Worm (Caenorhabditis elegans): ENCODE data around the gene F25B5.3.
A peak's percentile ranks its signal among the peaks of the same experiment; 100 is the strongest.

The F25B5.3 gene

ce11 chrIII:5948162-5948933 is at the start of gene F25B5.3, which contains the start of gene F25B5.6:
Gene F25B5.3, plus strand, starts transcription at chrIII:5948883.
Gene F25B5.6, minus strand, starts transcription at chrIII:5948733.
- no peak for TF ChIP-seq ets-4 (tag; optimal IDR thresholded peaks at IDR 0.05)
- peak; percentile 35 for TF ChIP-seq unc-42 (tag; optimal IDR thresholded peaks at IDR 0.05)

ce11 chrIII:5900709-5901108 is 48.0 kb upstream of the F25B5.3 start:
- TF ChIP-seq hlh-13 (GFP tag; optimal IDR thresholded peaks at IDR 0.05) (no peak), rnt-1 (tag; optimal IDR thresholded peaks at IDR 0.05) (no peak), fkh-6 (tag; optimal IDR thresholded peaks at IDR 0.05) (no peak), hlh-30 (tag; optimal IDR thresholded peaks at IDR 0.05; ENCODE audit: insufficient read depth) (peak; percentile 39), unc-86 (tag; optimal IDR thresholded peaks at IDR 0.05) (no peak), unc-55 (GFP tag; optimal IDR thresholded peaks at IDR 0.05) (peak; percentile 8), Y22D7AL.16 (tag; optimal IDR thresholded peaks at IDR 0.05) (no peak), ztf-16 (tag; optimal IDR thresholded peaks at IDR 0.05) (no peak), fax-1 (tag; optimal IDR thresholded peaks at IDR 0.05) (no peak), C08G9.2 (tag; optimal IDR thresholded peaks at IDR 0.05) (no peak), ceh-6 (GFP tag; optimal IDR thresholded peaks at IDR 0.05) (no peak)

- TF ChIP-seq unc-42 (tag; optimal IDR thresholded peaks at IDR 0.05) (peak; percentile 80), ceh-31 (tag; optimal IDR thresholded peaks at IDR 0.05) (no peak)
These were observed 46.1 kb upstream of the F25B5.3 start for ce11 chrIII:5902558-5902957.

- TF ChIP-seq unc-42 (tag; optimal IDR thresholded peaks at IDR 0.05) (no peak), ceh-48 (tag; optimal IDR thresholded peaks at IDR 0.05) (peak; percentile 85)
These were observed 42.6 kb upstream of the F25B5.3 start, which contains the start of gene dpff-1 for ce11 chrIII:5906059-5906458. Gene dpff-1, minus strand, starts transcription at chrIII:5906346.

ce11 chrIII:5906749-5907148 is 41.9 kb upstream of the F25B5.3 start, which contains the start of gene erd-2.2:
Gene erd-2.2, plus strand, starts transcription at chrIII:5907049.
- TF ChIP-seq sox-2 (GFP tag; IDR thresholded peaks at IDR 0.05) (no peak), hlh-15 (tag; optimal IDR thresholded peaks at IDR 0.05) (no peak), unc-55 (GFP tag; optimal IDR thresholded peaks at IDR 0.05) (no peak), nfya-1 (tag; optimal IDR thresholded peaks at IDR 0.05) (no peak), npax-4 (tag; optimal IDR thresholded peaks at IDR 0.05) (no peak), F13H6.1 (tag; optimal IDR thresholded peaks at IDR 0.05) (no peak), ceh-30 (tag; optimal IDR thresholded peaks at IDR 0.05) (no peak), ref-2 (tag; optimal IDR thresholded peaks at IDR 0.05) (no peak), rnt-1 (tag; optimal IDR thresholded peaks at IDR 0.05) (no peak), C38D4.7 (GFP tag; optimal IDR thresholded peaks at IDR 0.05) (no peak), Y22D7AL.16 (tag; optimal IDR thresholded peaks at IDR 0.05) (no peak), fkh-10 (GFP tag; optimal IDR thresholded peaks at IDR 0.05) (no peak)

ce11 chrIII:5908408-5908807 is 40.3 kb upstream of the F25B5.3 start, which contains the start of gene C28H8.3:
Gene C28H8.3, plus strand, starts transcription at chrIII:5908700.
- no peak for TF ChIP-seq C38D4.7 (GFP tag; optimal IDR thresholded peaks at IDR 0.05)
- no peak for TF ChIP-seq eyg-1 (tag; optimal IDR thresholded peaks at IDR 0.05)
- no peak for TF ChIP-seq pha-4 (tag; optimal IDR thresholded peaks at IDR 0.05)
- TF ChIP-seq pax-1 (tag; optimal IDR thresholded peaks at IDR 0.05), result no peak
- no peak for TF ChIP-seq rnt-1 (tag; optimal IDR thresholded peaks at IDR 0.05)
- no peak for TF ChIP-seq hlh-8 (tag; optimal IDR thresholded peaks at IDR 0.05)
- no peak for TF ChIP-seq pag-3 (tag; optimal IDR thresholded peaks at IDR 0.05; ENCODE audit: borderline replicate concordance)
- no peak for TF ChIP-seq pat-9 (tag; optimal IDR thresholded peaks at IDR 0.05)
- TF ChIP-seq fax-1 (tag; optimal IDR thresholded peaks at IDR 0.05), result no peak
- TF ChIP-seq ceh-34 (tag; optimal IDR thresholded peaks at IDR 0.05), result no peak
- TF ChIP-seq unc-3 (GFP tag; conservative IDR thresholded peaks at IDR 0.05), result no peak
- no peak for TF ChIP-seq unc-3 (tag; optimal IDR thresholded peaks at IDR 0.05)
- TF ChIP-seq fkh-6 (tag; optimal IDR thresholded peaks at IDR 0.05), result no peak
- no peak for TF ChIP-seq ref-2 (tag; optimal IDR thresholded peaks at IDR 0.05)
- TF ChIP-seq che-1 (tag; optimal IDR thresholded peaks at IDR 0.05), result no peak
